Fruit fly (Drosophila melanogaster) S2 (cell line): ENCODE data around the gene Nup358.

Source experiments
- CG8478 ChIP-seq: fragments of >200 bp; optimal IDR thresholded peaks from 2 replicates; lab custom pipeline; 2018
- CTCF ChIP-seq, 2 experiments: fragments of >200 bp; optimal IDR thresholded peaks; 2 replicates each; lab custom pipeline; 2018

DNA sequence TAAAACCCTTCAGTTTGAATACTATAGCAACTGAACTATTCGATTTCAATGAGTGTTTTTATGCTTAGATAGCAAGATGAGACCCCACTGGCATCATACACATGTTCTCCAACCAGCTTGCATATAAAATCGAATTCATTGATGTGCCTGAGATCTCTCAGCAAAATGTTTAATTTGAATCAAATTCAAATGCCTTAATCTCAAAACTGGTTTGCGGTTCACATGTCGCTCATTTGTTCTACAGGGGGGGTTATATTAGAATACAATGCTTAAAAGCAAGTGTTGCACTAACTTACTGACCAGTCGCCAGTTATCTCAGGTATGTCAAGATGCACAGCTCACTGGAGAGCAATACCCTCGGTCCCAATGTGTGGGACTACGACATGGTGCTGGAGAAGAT lies 30.1 kb upstream of the Nup358 start, which contains the start of gene CG31103:
- TF ChIP-seq CTCF (optimal IDR thresholded peaks at IDR 0.05; lab: Kevin White, UChicago), result no peak
- TF ChIP-seq CG8478 (lab: Kevin White, UChicago), result no peak
